Worm (Caenorhabditis elegans) whole organism, early embryonic: ENCODE results near the gene twk-3.

Experiments used
- B0310.2 ChIP-seq: sonication (generic microtip); optimal IDR thresholded peaks from 2 replicates; lab custom pipeline; 2016; ENCODE audit warnings: mild to moderate bottlenecking, missing genetic modification characterization, missing compliant biosample characterization
- aly-1 ChIP-seq: sonication (generic microtip); optimal IDR thresholded peaks from 2 replicates; lab custom pipeline; 2016; ENCODE audit warnings: missing genetic modification characterization, missing compliant biosample characterization
- ama-1 ChIP-seq: fragments of 150-350 bp; optimal IDR thresholded peaks from 2 replicates; lab custom pipeline; 2014
- ceh-13 ChIP-seq: fragments of 200-800 bp; sonication (Bioruptor generic); optimal IDR thresholded peaks from 2 replicates; lab custom pipeline; 2018; ENCODE audit warnings: mild to moderate bottlenecking, missing genetic modification characterization, missing compliant biosample characterization
- ets-7 ChIP-seq: sonication (generic microtip); optimal IDR thresholded peaks from 2 replicates; lab custom pipeline; 2016; ENCODE audit warnings: missing genotype, missing genetic modification characterization, missing compliant biosample characterization
- flt-1 ChIP-seq: fragments of 200-800 bp; sonication (Bioruptor generic); IDR thresholded peaks from 2 replicates; pipeline ENCODE4 v1.3.6; 2022; ENCODE audit warnings: missing genetic modification characterization, missing compliant biosample characterization
- scrt-1 ChIP-seq: fragments of 200-800 bp; sonication (Bioruptor generic); IDR thresholded peaks from 2 replicates; pipeline ENCODE4 v1.3.6; 2022; ENCODE audit warnings: missing genetic modification characterization, missing compliant biosample characterization
- sea-1 ChIP-seq: fragments of 200-800 bp; sonication (Bioruptor generic); conservative IDR thresholded peaks from 2 replicates; pipeline ENCODE4 v1.3.6; 2022; ENCODE audit warnings: missing genetic modification characterization, missing compliant biosample characterization
- tbx-37 ChIP-seq: fragments of 200-800 bp; sonication (Bioruptor generic); conservative IDR thresholded peaks from 2 replicates; pipeline ENCODE4 v1.3.6; 2022; ENCODE audit warnings: missing genetic modification reagents, missing genetic modification characterization, missing compliant biosample characterization
- tra-4 ChIP-seq: sonication (generic microtip); optimal IDR thresholded peaks from 2 replicates; lab custom pipeline; 2017; ENCODE audit warnings: missing genetic modification characterization, missing compliant biosample characterization

DNA sequence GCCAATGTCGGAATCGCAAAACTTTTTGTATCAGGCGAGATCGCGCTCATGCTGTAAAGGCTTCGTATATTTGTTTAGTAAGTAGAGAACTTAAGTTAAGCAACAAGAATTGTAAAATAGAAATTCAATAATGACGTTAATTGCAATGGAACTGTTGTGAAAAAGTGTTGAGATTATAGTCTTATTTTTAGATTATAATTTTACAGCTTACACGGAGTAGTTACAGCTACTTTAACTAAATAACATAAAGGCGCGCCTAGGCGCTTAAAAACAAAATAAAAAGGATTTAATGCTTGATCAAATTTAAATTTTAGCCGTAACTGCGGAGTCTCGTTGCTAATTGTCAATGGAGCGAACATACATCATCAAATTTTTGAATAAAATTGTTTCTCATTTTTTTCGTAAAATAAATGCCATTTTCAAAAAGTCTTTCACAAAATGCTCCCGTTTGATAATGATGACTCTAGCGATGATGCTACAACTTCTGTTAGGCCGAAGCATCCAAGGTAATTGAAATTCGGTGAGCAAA, 50.4 kb downstream of the twk-3 start, which contains the start of the genes emb-27 and rrf-3:
- no peak for TF ChIP-seq flt-1
- no peak for TF ChIP-seq ama-1 (lab: Kevin White, UChicago)
- no peak for TF ChIP-seq B0310.2 (tag; lab: Kevin White, UChicago)
- TF ChIP-seq tbx-37 (GFP tag; lab: Robert Waterston, UW): no peak
- TF ChIP-seq scrt-1 (GFP tag; lab: Robert Waterston, UW): no peak
- TF ChIP-seq tra-4 (tag; lab: Kevin White, UChicago): no peak
- TF ChIP-seq ceh-13 (GFP tag; lab: Kevin White, UChicago): no peak
- no peak for TF ChIP-seq aly-1 (tag; lab: Kevin White, UChicago)
- TF ChIP-seq ets-7 (tag; lab: Kevin White, UChicago): no peak
- TF ChIP-seq sea-1 (GFP tag; lab: Robert Waterston, UW): no peak
